Fruit fly (Drosophila melanogaster): ENCODE measurements around the gene CG43349.

CG43349 gene

dm6 chr2L:1207432-1207831 lies 7.4 kb downstream of the CG43349 start (continued):
- peak; percentile 68 for TF ChIP-seq gem (tag; optimal IDR thresholded peaks at IDR 0.05)
- TF ChIP-seq p53 (GFP tag; optimal IDR thresholded peaks at IDR 0.05) = no peak
- peak; percentile 49; the same call in 1 of the 2 replicates for TF ChIP-seq CG5953 (GFP tag; IDR thresholded peaks at IDR 0.05)
- no peak for TF ChIP-seq CG30020 (tag; optimal IDR thresholded peaks at IDR 0.05)
- no peak; the same call in 1 of the 2 replicates for TF ChIP-seq CG4730 (GFP tag; IDR thresholded peaks at IDR 0.05)
- peak; percentile 28; the same call in 1 of the 2 replicates for TF ChIP-seq CG6272 (GFP tag; IDR thresholded peaks at IDR 0.05)
- peak; percentile 81 for TF ChIP-seq ci (GFP tag; IDR thresholded peaks at IDR 0.05)
- TF ChIP-seq CG8089 (GFP tag; optimal IDR thresholded peaks at IDR 0.05) = no peak
- TF ChIP-seq kay (GFP tag; optimal IDR thresholded peaks at IDR 0.05) = no peak
- TF ChIP-seq CG34376 (GFP tag; optimal IDR thresholded peaks at IDR 0.05) = no peak
- no peak for TF ChIP-seq CG1647 (GFP tag; optimal IDR thresholded peaks at IDR 0.05)
- peak; percentile 1 for TF ChIP-seq Fer2 (tag; optimal IDR thresholded peaks at IDR 0.05)
- peak; percentile 41 for TF ChIP-seq CG2712 (tag; optimal IDR thresholded peaks at IDR 0.05)
- peak; percentile 54 for TF ChIP-seq org-1 (GFP tag; optimal IDR thresholded peaks at IDR 0.05)
- TF ChIP-seq gsb (GFP tag; IDR thresholded peaks at IDR 0.05) = no peak
- peak; percentile 78 for TF ChIP-seq CG14014 (GFP tag; IDR thresholded peaks at IDR 0.05)
- peak; percentile 64 for TF ChIP-seq Aef1 (GFP tag; IDR thresholded peaks at IDR 0.05)
- TF ChIP-seq Nf-YB (GFP tag; optimal IDR thresholded peaks at IDR 0.05) = no peak
- no peak for TF ChIP-seq z (GFP tag; IDR thresholded peaks at IDR 0.05)
- TF ChIP-seq CG30431 (GFP tag; optimal IDR thresholded peaks at IDR 0.05) = no peak
- no peak for TF ChIP-seq CG8290 (GFP tag; optimal IDR thresholded peaks at IDR 0.05)
- peak in 1 of 2 experiments; percentile 43 for TF ChIP-seq CG8290 (tag; optimal IDR thresholded peaks at IDR 0.05)
- peak; percentile 82 for TF ChIP-seq Med (GFP tag)
- TF ChIP-seq CG15269 (tag; optimal IDR thresholded peaks at IDR 0.05) = peak; percentile 75
- no peak for TF ChIP-seq zfh2 (GFP tag; optimal IDR thresholded peaks at IDR 0.05)
- peak; percentile 29 for TF ChIP-seq cwo (GFP tag; optimal IDR thresholded peaks at IDR 0.05)
- TF ChIP-seq pnt (GFP tag; optimal IDR thresholded peaks at IDR 0.05) = no peak
- TF ChIP-seq ken (GFP tag; IDR thresholded peaks at IDR 0.05) = peak; percentile 70
- TF ChIP-seq CG34224 (GFP tag; IDR thresholded peaks at IDR 0.05; ENCODE audit: partially characterized antibody) = no peak
- no peak for TF ChIP-seq HmgD (GFP tag; optimal IDR thresholded peaks at IDR 0.05)
- TF ChIP-seq CG10366 (GFP tag; IDR thresholded peaks at IDR 0.05) = peak; percentile 62
- TF ChIP-seq jigr1 (GFP tag; IDR thresholded peaks at IDR 0.05) = no peak
- TF ChIP-seq CG12155 (GFP tag; optimal IDR thresholded peaks at IDR 0.05) = peak; percentile 12
- peak; percentile 10 for TF ChIP-seq Dad (GFP tag; optimal IDR thresholded peaks at IDR 0.05)
- TF ChIP-seq CG9817 (tag; optimal IDR thresholded peaks at IDR 0.05) = peak; percentile 44
- TF ChIP-seq lov (optimal IDR thresholded peaks at IDR 0.05) = no peak
- 0 out of 3 replicates have a peak, but pooled peaks have one; percentile 25 for TF ChIP-seq lov (GFP tag; IDR thresholded peaks at IDR 0.05)
- no peak for TF ChIP-seq Dp (GFP tag; optimal IDR thresholded peaks at IDR 0.05)
- peak; percentile 42 for TF ChIP-seq CG12299 (tag; optimal IDR thresholded peaks at IDR 0.05)
- peak; percentile 57; the same call in 1 of the 2 replicates for TF ChIP-seq CG3847 (GFP tag; IDR thresholded peaks at IDR 0.05)
- TF ChIP-seq fu2 (GFP tag; optimal IDR thresholded peaks at IDR 0.05) = no peak
- no peak for TF ChIP-seq Neu2 (GFP tag; optimal IDR thresholded peaks at IDR 0.05; ENCODE audit: borderline replicate concordance)
- peak; percentile 74 for TF ChIP-seq vvl (GFP tag; IDR thresholded peaks at IDR 0.05)
- TF ChIP-seq CG17361 (GFP tag; IDR thresholded peaks at IDR 0.05) = 0 out of 3 replicates have a peak, but pooled peaks have one; percentile 19
- no peak for TF ChIP-seq cato (GFP tag; optimal IDR thresholded peaks at IDR 0.05; ENCODE audit: borderline replicate concordance)
- no peak for TF ChIP-seq gcm2 (GFP tag; optimal IDR thresholded peaks at IDR 0.05)
- TF ChIP-seq ro (GFP tag; IDR thresholded peaks at IDR 0.05) = no peak
- peak; percentile 49; the same call in 2 of the 3 replicates for TF ChIP-seq ase (GFP tag; IDR thresholded peaks at IDR 0.05)
- TF ChIP-seq Ptx1 (GFP tag; IDR thresholded peaks at IDR 0.05) = peak; percentile 63
- TF ChIP-seq sens (GFP tag) = peak; percentile 23
- no peak for TF ChIP-seq Elba2 (GFP tag; optimal IDR thresholded peaks at IDR 0.05)
- TF ChIP-seq tup (GFP tag; optimal IDR thresholded peaks at IDR 0.05) = no peak
- peak; percentile 63; the same call in 1 of the 3 replicates for TF ChIP-seq H15 (GFP tag; IDR thresholded peaks at IDR 0.05)

Measured in whole organism, embryonic.